Worm (Caenorhabditis elegans) whole organism, L1 larva: ENCODE data around the gene F35E12.6.
A peak's percentile ranks its signal among the peaks of the same experiment; 100 is the strongest.

ENCODE experiments used
- C34B4.2 ChIP-seq: sonication (generic microtip); optimal IDR thresholded peaks from 2 replicates; lab custom pipeline; 2017; ENCODE audit warnings: mild to moderate bottlenecking, missing genetic modification characterization, missing compliant biosample characterization
- F16B12.6 ChIP-seq: fragments of 150-350 bp; optimal IDR thresholded peaks from 2 replicates; lab custom pipeline; 2014; ENCODE audit warnings: missing biosample characterization, missing genetic modification characterization
- Y116A8C.19 ChIP-seq: sonication (generic microtip); optimal IDR thresholded peaks from 2 replicates; lab custom pipeline; 2016; ENCODE audit warnings: missing compliant biosample characterization, missing genetic modification characterization, borderline replicate concordance
- alr-1 ChIP-seq: fragments of 200-800 bp; sonication (Bioruptor generic); optimal IDR thresholded peaks from 2 replicates; lab custom pipeline; 2018; ENCODE audit warnings: borderline replicate concordance, mild to moderate bottlenecking, missing genetic modification characterization, missing compliant biosample characterization
- ama-1 ChIP-seq: fragments of 150-350 bp; optimal IDR thresholded peaks from 2 replicates; lab custom pipeline; 2014
- blmp-1 ChIP-seq: fragments of 150-350 bp; optimal IDR thresholded peaks from 2 replicates; lab custom pipeline; 2014; ENCODE audit warnings: missing biosample characterization, missing genetic modification characterization
- ceh-63 ChIP-seq: fragments of 200-800 bp; sonication (Bioruptor generic); optimal IDR thresholded peaks from 2 replicates; lab custom pipeline; 2018; ENCODE audit warnings: mild to moderate bottlenecking, missing genetic modification characterization, missing compliant biosample characterization
- elt-2 ChIP-seq: sonication (generic microtip); optimal IDR thresholded peaks from 2 replicates; lab custom pipeline; 2016; ENCODE audit warnings: missing genetic modification characterization, mild to moderate bottlenecking, inconsistent platforms, missing compliant biosample characterization, missing genetic modification reagents
- ets-5 ChIP-seq: fragments of 200-800 bp; sonication (Bioruptor generic); IDR thresholded peaks from 2 replicates; pipeline ENCODE4 v1.3.6; 2022; ENCODE audit warnings: missing genetic modification characterization, missing compliant biosample characterization
- fkh-10 ChIP-seq: sonication (generic microtip); optimal IDR thresholded peaks from 2 replicates; lab custom pipeline; 2017; ENCODE audit warnings: missing biosample characterization, missing genetic modification reagents, missing genetic modification characterization
- fkh-4 ChIP-seq: sonication (generic microtip); optimal IDR thresholded peaks from 2 replicates; lab custom pipeline; 2016; ENCODE audit warnings: missing compliant biosample characterization, missing genetic modification characterization, borderline replicate concordance
- fkh-8 ChIP-seq: sonication (generic microtip); optimal IDR thresholded peaks from 2 replicates; lab custom pipeline; 2016; ENCODE audit warnings: mild to moderate bottlenecking, missing genetic modification characterization, missing compliant biosample characterization
- grh-1 ChIP-seq: fragments of 200-800 bp; sonication (Bioruptor generic); IDR thresholded peaks from 2 replicates; pipeline ENCODE4 v1.3.6; 2022; ENCODE audit warnings: missing genetic modification reagents, missing genetic modification characterization, missing compliant biosample characterization
- hlh-17 ChIP-seq: fragments of 200-800 bp; sonication (Bioruptor generic); optimal IDR thresholded peaks from 2 replicates; lab custom pipeline; 2018; ENCODE audit warnings: missing genetic modification characterization, mild to moderate bottlenecking, missing compliant biosample characterization, moderate library complexity, borderline replicate concordance
- hlh-4 ChIP-seq: sonication (generic microtip); optimal IDR thresholded peaks from 2 replicates; lab custom pipeline; 2016; ENCODE audit warnings: mild to moderate bottlenecking, missing genetic modification characterization, missing compliant biosample characterization
- isw-1 ChIP-seq: fragments of 200-800 bp; sonication (Bioruptor generic); IDR thresholded peaks from 2 replicates; pipeline ENCODE4 v1.3.6; 2022; ENCODE audit warnings: missing genetic modification characterization, missing compliant biosample characterization
- lin-13 ChIP-seq: fragments of 150-350 bp; optimal IDR thresholded peaks from 2 replicates; lab custom pipeline; 2014; ENCODE audit warnings: missing biosample characterization, missing genetic modification reagents, missing genetic modification characterization
- lin-14 ChIP-seq: fragments of 200-800 bp; sonication (Bioruptor generic); optimal IDR thresholded peaks from 2 replicates; lab custom pipeline; 2018; ENCODE audit warnings: mild to moderate bottlenecking, missing genetic modification characterization, moderate library complexity, missing compliant biosample characterization
- lin-39 ChIP-seq: fragments of 150-350 bp; optimal IDR thresholded peaks from 2 replicates; lab custom pipeline; 2014; ENCODE audit warnings: missing biosample characterization, missing genetic modification reagents, missing genetic modification characterization
- lsy-2 ChIP-seq, 2 experiments: fragments of 150-350 bp; optimal IDR thresholded peaks; 2 replicates each; lab custom pipeline; 2014; ENCODE audit warnings: missing biosample characterization in 2 of 2, missing genetic modification characterization in 2 of 2
- mep-1 ChIP-seq: fragments of 150-350 bp; optimal IDR thresholded peaks from 2 replicates; lab custom pipeline; 2014; ENCODE audit warnings: missing biosample characterization, missing genetic modification characterization
- nhr-11 ChIP-seq: fragments of 150-350 bp; optimal IDR thresholded peaks from 2 replicates; lab custom pipeline; 2014; ENCODE audit warnings: missing biosample characterization, missing genetic modification characterization
- nhr-12 ChIP-seq: sonication (generic microtip); optimal IDR thresholded peaks from 2 replicates; lab custom pipeline; 2017; ENCODE audit warnings: missing biosample characterization, missing genetic modification characterization
- nhr-19 ChIP-seq: fragments of 200-800 bp; sonication (Bioruptor generic); conservative IDR thresholded peaks from 2 replicates; pipeline ENCODE4 v1.3.6; 2022; ENCODE audit warnings: missing genetic modification characterization, missing compliant biosample characterization
- nhr-237 ChIP-seq: fragments of 150-350 bp; optimal IDR thresholded peaks from 2 replicates; lab custom pipeline; 2014; ENCODE audit warnings: missing biosample characterization, missing genetic modification characterization
- nhr-76 ChIP-seq: sonication (generic microtip); optimal IDR thresholded peaks from 2 replicates; lab custom pipeline; 2017; ENCODE audit warnings: missing biosample characterization, missing genetic modification characterization
- nhr-77 ChIP-seq: fragments of 150-350 bp; optimal IDR thresholded peaks from 2 replicates; lab custom pipeline; 2014; ENCODE audit warnings: missing biosample characterization, missing genetic modification characterization
- nhr-84 ChIP-seq: sonication (generic microtip); optimal IDR thresholded peaks from 2 replicates; lab custom pipeline; 2017; ENCODE audit warnings: missing biosample characterization, missing genetic modification characterization
- pax-3 ChIP-seq: fragments of 200-800 bp; sonication (Bioruptor generic); optimal IDR thresholded peaks from 2 replicates; lab custom pipeline; 2018; ENCODE audit warnings: mild to moderate bottlenecking, missing genetic modification characterization, moderate library complexity, missing compliant biosample characterization
- pqm-1 ChIP-seq: sonication (generic microtip); optimal IDR thresholded peaks from 3 replicates; lab custom pipeline; 2017; ENCODE audit warnings: missing biosample characterization, missing genetic modification characterization
- snpc-4 ChIP-seq: fragments of 150-350 bp; optimal IDR thresholded peaks from 2 replicates; lab custom pipeline; 2014; ENCODE audit warnings: missing biosample characterization, missing genetic modification characterization
- sox-4 ChIP-seq: sonication (generic microtip); optimal IDR thresholded peaks from 2 replicates; lab custom pipeline; 2016; ENCODE audit warnings: missing genetic modification characterization, missing compliant biosample characterization
- tlp-1 ChIP-seq: fragments of 150-350 bp; optimal IDR thresholded peaks from 2 replicates; lab custom pipeline; 2014; ENCODE audit warnings: missing biosample characterization, missing genetic modification characterization
- unc-30 ChIP-seq: sonication (generic microtip); optimal IDR thresholded peaks from 2 replicates; lab custom pipeline; 2017; ENCODE audit warnings: missing biosample characterization, missing genetic modification characterization
- unc-62 ChIP-seq: fragments of 150-350 bp; optimal IDR thresholded peaks from 2 replicates; lab custom pipeline; 2014; ENCODE audit warnings: missing biosample characterization, missing genetic modification reagents, missing genetic modification characterization
- unc-86 ChIP-seq: sonication (generic microtip); optimal IDR thresholded peaks from 2 replicates; lab custom pipeline; 2016; ENCODE audit warnings: missing genetic modification characterization, missing compliant biosample characterization
- unc-98 ChIP-seq: fragments of 200-800 bp; sonication (Bioruptor generic); IDR thresholded peaks from 2 replicates; pipeline ENCODE4 v1.3.6; 2022; ENCODE audit warnings: missing genetic modification characterization, missing compliant biosample characterization
- vab-15 ChIP-seq: sonication (generic microtip); optimal IDR thresholded peaks from 2 replicates; lab custom pipeline; 2017; ENCODE audit warnings: missing genotype, mild to moderate bottlenecking, missing genetic modification characterization, missing compliant biosample characterization
- xbp-1 ChIP-seq: sonication (generic microtip); optimal IDR thresholded peaks from 2 replicates; lab custom pipeline; 2016; ENCODE audit warnings: missing genetic modification characterization, missing compliant biosample characterization
- ztf-11 ChIP-seq, 2 experiments: sonication (generic microtip); optimal IDR thresholded peaks; 2 replicates each; lab custom pipeline; 2016 to 2017; ENCODE audit warnings: missing genetic modification characterization in 2 of 2, missing biosample characterization in 1 of 2, missing compliant biosample characterization in 1 of 2
- ztf-4 ChIP-seq: fragments of 150-350 bp; optimal IDR thresholded peaks from 2 replicates; lab custom pipeline; 2014; ENCODE audit warnings: missing biosample characterization, missing genetic modification characterization

F35E12.6 gene

DNA sequence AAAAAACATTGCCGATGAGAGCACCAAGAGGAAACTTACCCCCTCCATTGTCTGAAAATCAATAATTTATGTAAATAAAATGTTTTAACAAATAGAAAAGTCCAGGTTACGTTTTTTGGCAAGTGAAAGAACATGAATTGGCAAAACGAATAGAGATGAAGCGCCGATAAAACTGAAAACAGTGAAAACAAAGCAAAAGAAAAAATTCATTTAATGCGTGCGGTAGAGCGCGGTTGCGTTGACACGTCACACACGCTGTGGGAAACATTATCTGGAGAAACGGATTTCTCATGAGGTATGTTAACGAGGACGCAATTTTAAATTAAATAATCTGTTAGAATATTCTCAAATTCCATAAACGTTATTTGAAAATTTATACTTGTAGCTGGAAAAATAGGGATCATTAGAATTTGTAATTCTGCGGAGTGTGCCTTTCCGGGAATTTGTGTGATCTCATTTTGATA, 20.8 kb downstream of the F35E12.6 start, which contains the start of gene zipt-9 (continued):
- TF ChIP-seq Y116A8C.19 (no peak), xbp-1 (tag; lab: Kevin White, UChicago) (peak; percentile 84), nhr-12 (tag; lab: Kevin White, UChicago) (no peak), elt-2 (peak; percentile 7), ztf-11 (tag; optimal IDR thresholded peaks at IDR 0.05; lab: Kevin White, UChicago) (peak in 1 of 2 experiments; percentile 90), hlh-17 (GFP tag; lab: Kevin White, UChicago) (no peak), ama-1 (no peak), lin-14 (GFP tag; lab: Kevin White, UChicago) (peak; percentile 90), fkh-4 (tag; lab: Kevin White, UChicago) (peak; percentile 52), nhr-76 (tag; lab: Kevin White, UChicago) (no peak), ztf-4 (no peak), isw-1 (GFP tag; lab: Robert Waterston, UW) (peak; percentile 84), tlp-1 (no peak), ets-5 (GFP tag; lab: Robert Waterston, UW) (no peak), nhr-11 (tag; lab: Kevin White, UChicago) (no peak), F16B12.6 (tag; lab: Kevin White, UChicago) (peak; percentile 59), C34B4.2 (tag; lab: Kevin White, UChicago) (no peak), unc-98 (GFP tag; lab: Robert Waterston, UW) (peak; percentile 86), vab-15 (tag; lab: Kevin White, UChicago) (peak; percentile 89), fkh-8 (tag; lab: Kevin White, UChicago) (peak; percentile 89), grh-1 (GFP tag; lab: Robert Waterston, UW) (peak; percentile 50; the same call in 1 of the 2 replicates), unc-62 (no peak), nhr-84 (no peak), lin-39 (tag; lab: Kevin White, UChicago) (peak; percentile 11), nhr-77 (peak; percentile 83), alr-1 (tag; lab: Kevin White, UChicago) (no peak), snpc-4 (peak; percentile 65), nhr-237 (tag; lab: Kevin White, UChicago) (peak; percentile 47), pqm-1 (tag; lab: Kevin White, UChicago) (no peak), fkh-10 (GFP tag; lab: Kevin White, UChicago) (peak; percentile 34), pax-3 (tag; lab: Kevin White, UChicago) (peak; percentile 99), hlh-4 (tag; lab: Kevin White, UChicago) (peak; percentile 5)

- no peak for TF ChIP-seq snpc-4
These were observed 25.0 kb downstream of the F35E12.6 start, which contains the start of gene srx-96 for ce11 chrV:13711060-13711459. Gene srx-96, plus strand, starts transcription at chrV:13711360.

DNA sequence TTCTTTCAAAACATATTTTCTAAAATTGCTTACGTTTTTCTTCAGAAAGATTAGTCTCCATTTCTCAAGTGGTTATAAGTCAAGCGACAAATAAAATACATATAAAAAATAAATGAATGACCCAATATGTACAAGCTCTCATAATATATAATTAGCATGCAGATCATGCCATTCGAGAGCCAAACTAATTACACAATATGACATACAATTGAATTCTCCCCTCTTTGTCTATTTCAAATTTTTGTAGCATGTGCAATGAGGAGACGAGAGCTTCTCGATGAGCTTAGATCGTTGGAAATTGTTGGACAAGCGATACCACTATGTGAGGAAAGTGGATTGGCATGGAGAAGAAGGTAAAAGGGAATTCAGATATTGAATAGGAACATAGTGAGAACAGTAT, 28.8 kb downstream of the F35E12.6 start, which contains the start of gene hlh-34:
Gene hlh-34, minus strand, starts transcription at position 101 of the 400 bp plus-strand sequence.
- TF ChIP-seq lsy-2 (tag; optimal IDR thresholded peaks at IDR 0.05; lab: Kevin White, UChicago) (no peak), fkh-4 (tag; lab: Kevin White, UChicago) (no peak), F16B12.6 (tag; lab: Kevin White, UChicago) (no peak), unc-86 (tag; lab: Kevin White, UChicago) (no peak), mep-1 (tag; lab: Kevin White, UChicago) (no peak), lin-13 (GFP tag; lab: Kevin White, UChicago) (no peak), ceh-63 (GFP tag; lab: Kevin White, UChicago) (no peak), snpc-4 (no peak), blmp-1 (tag; lab: Kevin White, UChicago) (no peak), unc-98 (GFP tag; lab: Robert Waterston, UW) (no peak), nhr-19 (GFP tag; lab: Robert Waterston, UW) (no peak), unc-30 (tag; lab: Kevin White, UChicago) (no peak), sox-4 (tag; lab: Kevin White, UChicago) (no peak), ztf-11 (tag; optimal IDR thresholded peaks at IDR 0.05; lab: Kevin White, UChicago) (no peak), isw-1 (GFP tag; lab: Robert Waterston, UW) (no peak), nhr-237 (tag; lab: Kevin White, UChicago) (no peak)
